Worm (Caenorhabditis elegans) whole organism, mixed stage, embryonic: ENCODE results near the gene Y55F3C.17.

Experiments
- blmp-1 ChIP-seq: fragments of 150-350 bp; optimal IDR thresholded peaks from 2 replicates; lab custom pipeline; 2014; ENCODE audit warnings: missing biosample characterization, missing genetic modification characterization
- ceh-83 ChIP-seq: fragments of 200-800 bp; sonication (Bioruptor generic); optimal IDR thresholded peaks from 2 replicates; lab custom pipeline; 2018; ENCODE audit warnings: mild to moderate bottlenecking, missing genetic modification characterization, missing compliant biosample characterization
- elt-1 ChIP-seq: sonication (generic microtip); optimal IDR thresholded peaks from 2 replicates; lab custom pipeline; 2017; ENCODE audit warnings: missing genetic modification characterization, mild to moderate bottlenecking, missing compliant biosample characterization, antibody characterized with exemption, moderate library complexity, borderline replicate concordance; ENCODE audit not compliant: insufficient read depth
- elt-3 ChIP-seq: fragments of 150-350 bp; optimal IDR thresholded peaks from 2 replicates; lab custom pipeline; 2014; ENCODE audit warnings: missing biosample characterization, missing genetic modification characterization
- lin-13 ChIP-seq: fragments of 150-350 bp; optimal IDR thresholded peaks from 2 replicates; lab custom pipeline; 2014; ENCODE audit warnings: missing biosample characterization, missing genetic modification characterization
- nhr-12 ChIP-seq: fragments of 150-350 bp; optimal IDR thresholded peaks from 2 replicates; lab custom pipeline; 2014; ENCODE audit warnings: missing biosample characterization, missing genetic modification characterization
- nhr-237 ChIP-seq: fragments of 150-350 bp; optimal IDR thresholded peaks from 2 replicates; lab custom pipeline; 2014; ENCODE audit warnings: missing biosample characterization, missing genetic modification characterization
- nhr-28 ChIP-seq: fragments of 150-350 bp; optimal IDR thresholded peaks from 2 replicates; lab custom pipeline; 2014; ENCODE audit warnings: missing biosample characterization, missing genetic modification characterization
- nhr-76 ChIP-seq: sonication (generic microtip); optimal IDR thresholded peaks from 2 replicates; lab custom pipeline; 2017; ENCODE audit warnings: missing biosample characterization, missing genetic modification characterization
- ztf-11 ChIP-seq: fragments of 150-350 bp; optimal IDR thresholded peaks from 2 replicates; lab custom pipeline; 2014; ENCODE audit warnings: missing biosample characterization, missing genetic modification characterization

- TF ChIP-seq ceh-83 (GFP tag; lab: Kevin White, UChicago) = peak; percentile 93
- peak; percentile 100 for TF ChIP-seq lin-13
- peak; percentile 92 for TF ChIP-seq ztf-11 (tag; lab: Kevin White, UChicago)
- TF ChIP-seq nhr-12 = peak; percentile 76
- peak; percentile 78 for TF ChIP-seq nhr-28 (tag; lab: Kevin White, UChicago)
- TF ChIP-seq nhr-237 (tag; lab: Kevin White, UChicago) = peak; percentile 99
- TF ChIP-seq blmp-1 (tag; lab: Kevin White, UChicago) = peak; percentile 38
- TF ChIP-seq nhr-76 = no peak
- peak; percentile 83 for TF ChIP-seq elt-3
- TF ChIP-seq elt-1 (tag; lab: Kevin White, UChicago) = peak; percentile 74
Observed at ce11 chrIV:654526-655440, 43.4 kb downstream of the Y55F3C.17 start, which contains the start of the genes rpl-15 and K11H12.8.
